Fruit fly (Drosophila melanogaster) S2 (cell line): ENCODE results near the gene CG45487.
"Not testable (repeated sequence)": the region's sequence is repeated elsewhere in the genome, so short reads cannot be mapped to it uniquely, and the experiment has no call there.

Experiments
- CG8478 ChIP-seq: fragments of >200 bp; optimal IDR thresholded peaks from 2 replicates; lab custom pipeline; 2018
- CTCF ChIP-seq, 2 experiments: fragments of >200 bp; optimal IDR thresholded peaks; 2 replicates each; lab custom pipeline; 2018

dm6 chrX:19910017-19910416, 5.1 kb downstream of the CG45487 start, which contains the start of gene CG45486:
- not testable (repeated sequence) for TF ChIP-seq CG8478; CTCF (optimal IDR thresholded peaks at IDR 0.05; lab: Kevin White, UChicago)
